Worm (Caenorhabditis elegans) whole organism, late embryonic: ENCODE measurements around the gene mre-11.

Experiments
- ceh-19 ChIP-seq: fragments of 200-800 bp; sonication (Bioruptor generic); optimal IDR thresholded peaks from 2 replicates; lab custom pipeline; 2018; ENCODE audit warnings: mild to moderate bottlenecking, missing genetic modification characterization, missing compliant biosample characterization
- ceh-22 ChIP-seq: sonication (generic microtip); optimal IDR thresholded peaks from 2 replicates; lab custom pipeline; 2017; ENCODE audit warnings: missing biosample characterization, missing genetic modification characterization
- fax-1 ChIP-seq: sonication (generic microtip); optimal IDR thresholded peaks from 2 replicates; lab custom pipeline; 2016; ENCODE audit warnings: missing genotype, missing genetic modification characterization, missing compliant biosample characterization
- fkh-10 ChIP-seq: fragments of 150-350 bp; optimal IDR thresholded peaks from 2 replicates; lab custom pipeline; 2014; ENCODE audit warnings: missing biosample characterization, missing genetic modification reagents, missing genetic modification characterization
- hlh-15 ChIP-seq: sonication (generic microtip); optimal IDR thresholded peaks from 2 replicates; lab custom pipeline; 2016; ENCODE audit warnings: missing genetic modification characterization, missing compliant biosample characterization
- nfya-1 ChIP-seq: sonication (generic microtip); optimal IDR thresholded peaks from 2 replicates; lab custom pipeline; 2017; ENCODE audit warnings: missing genetic modification characterization, mild to moderate bottlenecking, missing compliant biosample characterization, antibody characterized with exemption, moderate library complexity
- nhr-232 ChIP-seq: sonication (generic microtip); optimal IDR thresholded peaks from 2 replicates; lab custom pipeline; 2016; ENCODE audit warnings: missing genetic modification characterization, missing compliant biosample characterization
- pqm-1 ChIP-seq: sonication (generic microtip); optimal IDR thresholded peaks from 2 replicates; lab custom pipeline; 2016; ENCODE audit warnings: missing genetic modification characterization, missing compliant biosample characterization
- pros-1 ChIP-seq: fragments of 150-350 bp; optimal IDR thresholded peaks from 2 replicates; lab custom pipeline; 2014; ENCODE audit warnings: missing biosample characterization, missing genetic modification reagents, missing genetic modification characterization
- ref-2 ChIP-seq: sonication (generic microtip); optimal IDR thresholded peaks from 2 replicates; lab custom pipeline; 2016; ENCODE audit warnings: missing genetic modification characterization, missing compliant biosample characterization

ce11 chrV:10731989-10732472, 4.6 kb downstream of the mre-11 start, which contains the start of gene T28B11.1:
- TF ChIP-seq pros-1 (tag; lab: Kevin White, UChicago): no peak
- no peak for TF ChIP-seq ref-2 (tag; lab: Kevin White, UChicago)
- no peak for TF ChIP-seq nfya-1
- TF ChIP-seq fax-1: no peak
- TF ChIP-seq ceh-22: no peak
- no peak for TF ChIP-seq ceh-19 (GFP tag; lab: Kevin White, UChicago)
- TF ChIP-seq fkh-10: no peak
- TF ChIP-seq hlh-15 (tag; lab: Kevin White, UChicago): no peak
- TF ChIP-seq nhr-232 (tag; lab: Kevin White, UChicago): no peak
- no peak for TF ChIP-seq pqm-1 (tag; lab: Kevin White, UChicago)
